Worm (Caenorhabditis elegans) whole organism, L4/young adult: ENCODE results near the gene srf-3.

Experiments
- W03F9.2 ChIP-seq: fragments of 150-350 bp; optimal IDR thresholded peaks from 2 replicates; lab custom pipeline; 2014; ENCODE audit warnings: missing biosample characterization, missing genetic modification characterization
- dao-5 ChIP-seq: sonication (generic microtip); optimal IDR thresholded peaks from 2 replicates; lab custom pipeline; 2016; ENCODE audit warnings: missing genotype, missing genetic modification characterization, moderate library complexity, missing compliant biosample characterization
- him-1 ChIP-seq: sonication (generic microtip); optimal IDR thresholded peaks from 2 replicates; lab custom pipeline; 2016; ENCODE audit warnings: missing genotype, missing genetic modification reagents, missing genetic modification characterization, missing compliant biosample characterization

srf-3 gene

DNA sequence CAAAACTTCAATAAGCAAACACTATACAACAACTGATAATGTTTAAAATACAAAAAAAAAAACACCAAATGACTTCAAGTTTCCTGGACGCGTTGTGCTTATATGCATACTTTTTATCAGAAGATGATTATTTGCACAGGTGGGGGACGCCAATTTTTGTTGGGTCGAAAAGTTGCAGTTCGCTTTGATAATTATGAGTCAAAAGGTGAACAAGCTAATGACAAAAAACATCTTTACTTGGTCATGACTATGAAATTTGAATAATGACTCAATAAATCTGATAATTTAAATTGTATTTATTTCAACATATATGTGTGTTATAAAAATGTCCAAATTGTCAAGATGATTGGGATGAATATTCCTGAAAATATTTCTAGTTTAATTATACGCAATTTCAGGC lies 33.9 kb downstream of the srf-3 start, which contains the start of gene ZK896.4:
Gene ZK896.4, minus strand, starts transcription at position 101 of the 400 bp plus-strand sequence.
- TF ChIP-seq him-1 (tag; lab: Kevin White, UChicago) (no peak), W03F9.2 (tag; lab: Kevin White, UChicago) (no peak), dao-5 (tag; lab: Kevin White, UChicago) (no peak)

DNA sequence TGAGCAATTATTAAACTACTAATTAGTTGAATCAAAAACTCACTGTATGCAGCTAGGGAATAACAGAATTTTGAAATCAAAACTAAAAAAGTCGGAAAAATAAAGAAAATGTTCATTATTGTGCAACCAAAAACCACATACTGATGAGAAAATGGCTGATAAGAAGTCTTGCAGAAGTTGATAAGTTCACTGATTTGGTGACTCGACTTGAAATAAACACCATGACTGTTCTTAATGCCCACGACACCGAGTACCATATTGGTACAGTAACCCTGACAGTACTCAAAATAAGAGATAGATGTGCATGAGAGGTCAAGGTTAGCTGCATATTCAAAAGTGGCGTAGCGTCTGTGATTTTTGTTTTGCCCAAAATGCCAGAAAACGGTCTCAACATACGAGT lies 36.7 kb downstream of the srf-3 start:
- TF ChIP-seq dao-5 (tag; lab: Kevin White, UChicago): no peak
- no peak for TF ChIP-seq W03F9.2 (tag; lab: Kevin White, UChicago)
- no peak for TF ChIP-seq him-1 (tag; lab: Kevin White, UChicago)

DNA sequence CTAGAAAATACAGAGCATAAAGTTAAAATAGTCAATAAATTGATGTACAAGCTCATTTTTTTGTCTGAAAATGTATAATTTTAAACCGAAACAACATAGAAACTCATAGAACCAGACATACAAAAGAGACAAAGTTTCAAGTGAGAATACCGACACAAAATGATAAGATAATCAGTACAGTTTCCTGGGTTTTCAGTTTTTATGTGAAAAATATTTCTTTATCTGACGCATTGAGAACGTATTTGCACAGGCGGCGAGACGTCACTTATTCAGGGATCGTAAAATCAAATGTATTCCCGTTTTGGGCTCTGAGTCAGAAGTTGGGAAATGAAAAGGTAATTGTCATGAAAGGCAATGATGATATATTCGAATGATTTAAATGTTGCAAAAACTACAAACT lies 41.1 kb downstream of the srf-3 start, which contains the start of gene K08D8.6:
Gene K08D8.6, minus strand, starts transcription at position 64 of the 400 bp plus-strand sequence.
- TF ChIP-seq dao-5 (tag; lab: Kevin White, UChicago): no peak

DNA sequence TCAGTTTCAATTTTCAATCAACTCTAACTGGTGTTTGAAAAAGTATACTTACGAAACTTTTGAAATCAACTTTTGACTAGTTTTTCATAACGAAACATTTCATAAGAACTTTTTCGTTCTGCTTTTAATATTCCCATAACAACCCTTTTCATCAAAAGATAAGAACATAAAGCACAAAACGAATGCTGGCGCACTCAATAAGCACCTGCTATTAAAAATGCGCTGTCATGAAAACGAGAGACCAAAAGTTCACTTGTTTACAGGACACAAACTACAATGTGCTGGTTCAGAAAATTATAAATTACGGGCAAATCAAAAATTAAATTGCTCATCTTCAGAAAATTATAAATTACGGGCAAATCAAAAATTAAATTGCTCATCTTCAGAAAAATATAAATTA lies 41.8 kb downstream of the srf-3 start:
- TF ChIP-seq him-1 (tag; lab: Kevin White, UChicago) (no peak), W03F9.2 (tag; lab: Kevin White, UChicago) (no peak), dao-5 (tag; lab: Kevin White, UChicago) (no peak)

DNA sequence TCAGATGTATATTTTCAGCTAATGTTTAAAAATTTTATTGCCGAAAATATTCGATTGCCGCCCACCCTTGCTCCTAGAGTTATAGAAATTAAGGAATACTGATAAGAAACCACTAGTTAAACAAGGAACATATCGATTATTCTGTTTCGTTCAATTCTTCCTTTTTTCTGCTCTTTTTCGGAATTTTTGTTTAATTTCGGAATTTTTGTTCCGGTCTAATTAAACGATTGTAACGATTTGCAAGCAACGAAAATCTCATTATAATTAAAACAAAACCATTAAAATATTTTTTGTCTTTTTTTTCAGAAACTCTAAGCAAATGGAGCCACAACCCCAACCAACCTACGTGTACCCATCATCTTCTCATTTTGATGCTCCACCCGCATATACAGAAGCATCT lies 42.9 kb downstream of the srf-3 start, which contains the start of gene K08D8.1:
Gene K08D8.1, plus strand, starts transcription at position 301 of the 400 bp plus-strand sequence.
- TF ChIP-seq him-1 (tag; lab: Kevin White, UChicago) (no peak), dao-5 (tag; lab: Kevin White, UChicago) (no peak), W03F9.2 (tag; lab: Kevin White, UChicago) (no peak)

DNA sequence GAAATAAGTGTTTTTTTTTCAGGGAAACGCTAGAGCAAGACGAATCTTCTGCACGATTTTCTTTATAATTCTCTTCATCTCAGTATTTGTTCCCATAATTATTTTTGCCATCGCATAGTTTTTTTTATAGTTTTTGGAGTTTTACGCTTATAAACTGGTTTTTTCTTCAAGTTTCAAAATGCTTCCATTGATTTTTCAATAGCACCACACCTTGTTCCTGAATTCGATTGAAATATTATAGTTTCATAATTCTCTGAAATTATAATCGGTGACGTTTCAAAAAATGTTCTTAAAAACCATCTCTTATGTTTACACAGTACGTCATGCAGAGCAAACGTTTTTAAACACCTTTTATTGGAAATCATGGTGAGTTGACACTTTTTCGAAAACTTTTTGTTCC lies 43.9 kb downstream of the srf-3 start, which contains the start of gene K08D8.12:
Gene K08D8.12, plus strand, starts transcription at position 301 of the 400 bp plus-strand sequence.
- TF ChIP-seq dao-5 (tag; lab: Kevin White, UChicago) (no peak), him-1 (tag; lab: Kevin White, UChicago) (no peak), W03F9.2 (tag; lab: Kevin White, UChicago) (no peak)

DNA sequence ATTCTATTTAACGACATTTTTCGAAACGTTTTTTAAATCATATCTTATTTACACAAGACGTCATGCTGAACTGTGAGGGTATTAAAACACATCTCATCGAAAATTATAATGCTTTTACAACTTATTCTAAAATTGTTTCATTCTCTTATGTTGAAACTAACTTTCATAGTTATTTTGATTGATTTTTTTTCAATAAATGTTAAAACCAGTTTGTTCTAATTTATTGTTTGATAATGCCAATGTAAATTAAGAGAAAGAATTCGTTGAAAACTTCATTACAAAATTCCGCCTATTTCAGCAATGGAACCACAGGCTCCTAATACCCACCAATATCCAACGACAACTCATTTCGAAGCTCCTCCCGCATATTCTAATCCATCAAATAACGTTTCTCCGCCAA lies 45.7 kb downstream of the srf-3 start, which contains the start of gene K08D8.11:
Gene K08D8.11, plus strand, starts transcription at position 301 of the 400 bp plus-strand sequence.
- TF ChIP-seq dao-5 (tag; lab: Kevin White, UChicago) (no peak), W03F9.2 (tag; lab: Kevin White, UChicago) (no peak), him-1 (tag; lab: Kevin White, UChicago) (no peak)

DNA sequence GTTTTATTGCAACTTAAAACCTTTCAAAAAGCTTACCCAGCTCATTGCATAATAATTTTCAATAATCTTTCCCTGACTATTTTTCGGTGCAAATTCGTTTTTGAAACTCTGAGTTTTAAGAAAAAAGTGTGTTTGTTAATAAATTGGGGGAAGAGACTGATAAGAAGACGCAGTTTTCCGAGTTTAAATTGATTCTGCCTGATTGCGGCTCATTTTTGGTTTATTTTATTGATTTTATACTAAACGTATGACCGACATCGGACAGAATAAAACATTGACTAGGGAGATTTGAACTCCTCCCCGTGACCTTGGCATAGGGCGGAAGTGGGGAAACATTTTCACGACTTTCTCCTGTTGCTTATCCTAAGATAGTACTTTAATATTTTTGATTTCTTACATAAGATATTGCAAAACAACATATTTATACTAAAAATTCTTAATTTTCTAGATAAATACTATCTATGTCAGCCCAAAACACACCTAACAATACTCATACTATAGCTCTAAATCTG lies 47.1 kb downstream of the srf-3 start, which contains the start of gene K08D8.7:
Gene K08D8.7, plus strand, starts transcription at position 462 of the 512 bp plus-strand sequence.
- no peak for TF ChIP-seq him-1 (tag; lab: Kevin White, UChicago)
- no peak for TF ChIP-seq dao-5 (tag; lab: Kevin White, UChicago)
- TF ChIP-seq W03F9.2 (tag; lab: Kevin White, UChicago): no peak

DNA sequence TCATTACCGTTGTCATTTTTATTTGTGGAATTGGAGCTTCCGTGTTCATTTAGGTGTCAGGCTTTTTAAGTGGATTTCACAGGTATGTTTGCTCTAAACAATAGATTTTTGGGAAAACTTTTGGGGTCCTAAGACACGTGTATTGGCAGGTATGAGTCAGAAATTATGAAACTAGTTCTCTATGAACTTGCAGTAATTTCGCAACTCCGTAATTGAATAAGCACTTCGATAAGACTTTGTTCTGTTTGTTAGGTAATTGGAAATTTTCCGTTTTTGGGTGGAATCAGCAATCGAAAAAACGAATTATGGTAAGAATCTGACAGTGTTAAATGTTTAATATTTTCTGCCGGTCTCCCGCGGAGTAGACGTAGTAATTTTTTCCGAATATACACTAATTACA lies 47.8 kb downstream of the srf-3 start:
- TF ChIP-seq dao-5 (tag; lab: Kevin White, UChicago) (no peak), W03F9.2 (tag; lab: Kevin White, UChicago) (no peak), him-1 (tag; lab: Kevin White, UChicago) (no peak)

DNA sequence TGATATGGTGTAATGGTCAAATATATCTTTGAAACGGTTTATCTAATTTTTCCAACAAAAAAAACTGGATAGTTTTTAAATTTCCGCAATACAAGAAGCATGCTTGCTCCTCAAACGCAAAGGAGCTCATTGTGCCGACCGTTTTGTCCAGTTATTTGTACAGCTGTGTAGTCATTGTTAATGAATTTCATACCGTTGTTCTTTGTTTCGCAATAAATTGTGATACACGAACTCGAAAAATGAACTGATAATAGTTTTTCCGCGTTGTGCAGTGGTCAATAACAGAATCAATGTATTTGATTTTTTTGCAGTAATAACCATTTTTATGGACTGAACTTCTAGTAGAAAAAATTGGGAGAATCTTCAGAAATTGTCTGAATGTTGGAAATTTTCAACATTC lies 49.5 kb downstream of the srf-3 start:
- TF ChIP-seq dao-5 (tag; lab: Kevin White, UChicago) (no peak), W03F9.2 (tag; lab: Kevin White, UChicago) (no peak), him-1 (tag; lab: Kevin White, UChicago) (no peak)

DNA sequence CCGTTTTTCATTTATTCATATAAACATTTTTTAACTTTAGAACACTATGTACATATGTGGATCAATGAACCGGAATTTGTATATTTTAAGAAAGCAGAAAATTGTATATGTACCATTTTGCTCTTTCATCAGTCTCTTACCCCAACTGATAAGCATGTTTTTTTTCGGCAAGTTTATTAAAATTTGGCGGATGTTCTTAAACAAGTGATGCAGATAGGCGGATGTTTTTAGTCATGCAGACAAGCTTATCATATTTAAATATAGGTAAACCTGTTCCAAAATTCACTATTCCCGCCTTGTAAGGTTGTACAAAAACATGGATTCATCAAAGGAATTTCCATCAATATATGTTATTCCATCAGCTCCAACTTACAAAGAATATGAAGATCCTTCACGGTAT lies 50.1 kb downstream of the srf-3 start, which contains the start of gene K08D8.9:
Gene K08D8.9, plus strand, starts transcription at position 301 of the 400 bp plus-strand sequence.
- TF ChIP-seq W03F9.2 (tag; lab: Kevin White, UChicago): no peak
- TF ChIP-seq dao-5 (tag; lab: Kevin White, UChicago): no peak
- TF ChIP-seq him-1 (tag; lab: Kevin White, UChicago): no peak

DNA sequence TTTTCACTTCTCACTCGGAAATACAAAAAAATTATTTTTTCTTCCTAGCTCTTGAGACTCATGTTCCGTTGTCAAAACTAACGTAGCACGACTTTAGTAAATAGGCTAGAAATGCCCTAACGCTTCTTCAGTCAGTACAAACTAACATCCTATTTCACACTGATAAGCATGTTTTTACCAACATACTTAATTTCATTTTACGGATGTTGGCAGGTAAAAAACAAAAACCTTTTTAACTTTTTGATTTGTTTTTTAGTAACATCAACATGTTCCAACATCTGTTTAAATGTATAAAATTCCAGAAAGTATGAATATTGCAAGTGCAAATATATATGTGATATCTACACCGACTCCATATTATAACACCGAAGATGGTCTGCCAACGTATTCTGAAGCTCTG lies 51.0 kb downstream of the srf-3 start, which contains the start of gene K08D8.10:
Gene K08D8.10, plus strand, starts transcription at position 301 of the 400 bp plus-strand sequence.
- TF ChIP-seq dao-5 (tag; lab: Kevin White, UChicago) (no peak), W03F9.2 (tag; lab: Kevin White, UChicago) (no peak), him-1 (tag; lab: Kevin White, UChicago) (no peak)

DNA sequence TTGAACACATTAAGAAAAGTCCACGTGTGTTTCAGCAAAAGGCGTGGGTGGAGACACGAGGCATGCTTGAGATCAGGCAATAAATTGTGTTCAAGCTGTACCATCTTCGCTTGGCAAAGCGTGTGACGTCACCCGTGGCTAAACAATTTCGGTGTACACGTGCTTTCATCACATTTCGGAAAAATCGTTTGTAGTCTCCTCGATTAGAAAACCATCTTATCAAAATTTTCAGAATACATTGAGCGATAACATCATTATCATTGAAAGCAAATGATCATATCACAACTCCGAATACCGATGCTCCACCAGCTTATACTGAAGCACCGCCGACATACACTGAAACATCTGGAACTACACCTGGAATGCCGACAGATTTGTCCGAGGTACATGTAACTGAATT lies 52.3 kb downstream of the srf-3 start:
- TF ChIP-seq him-1 (tag; lab: Kevin White, UChicago) (no peak), dao-5 (tag; lab: Kevin White, UChicago) (no peak), W03F9.2 (tag; lab: Kevin White, UChicago) (no peak)
